Fruit fly (Drosophila melanogaster): ENCODE results near the gene sog.

Gene sog

dm6 chrX:15599697-15600096 lies 33.5 kb downstream of the sog start (continued):
- TF ChIP-seq tin (GFP tag; optimal IDR thresholded peaks at IDR 0.05) (peak; percentile 55), CG3281 (GFP tag; optimal IDR thresholded peaks at IDR 0.05) (peak; percentile 8), CG18476 (GFP tag; optimal IDR thresholded peaks at IDR 0.05) (no peak), CG3995 (GFP tag; optimal IDR thresholded peaks at IDR 0.05) (no peak), bigmax (GFP tag; optimal IDR thresholded peaks at IDR 0.05) (no peak), h (optimal IDR thresholded peaks at IDR 0.05) (no peak), slbo (GFP tag; IDR thresholded peaks at IDR 0.05) (peak; percentile 77), fd102C (GFP tag; optimal IDR thresholded peaks at IDR 0.05) (no peak), sd (tag; optimal IDR thresholded peaks at IDR 0.05) (no peak), MESR4 (GFP tag; optimal IDR thresholded peaks at IDR 0.05) (no peak), CG34422 (GFP tag; IDR thresholded peaks at IDR 0.05) (0 out of 3 replicates have a peak, but pooled peaks have one; percentile 24), gsb-n (tag; optimal IDR thresholded peaks at IDR 0.05) (no peak), maf-S (GFP tag; optimal IDR thresholded peaks at IDR 0.05) (peak; percentile 34), pan (optimal IDR thresholded peaks at IDR 0.05) (no peak), pan (GFP tag; optimal IDR thresholded peaks at IDR 0.05 in 1 of 2, IDR thresholded peaks at IDR 0.05 in 1 of 2) (peak in 1 of 2 experiments; percentile 82), Taf1 (GFP tag; IDR thresholded peaks at IDR 0.05) (no peak), Dip2 (GFP tag; IDR thresholded peaks at IDR 0.05) (no peak), CG12236 (GFP tag; optimal IDR thresholded peaks at IDR 0.05) (no peak), Dll (GFP tag; IDR thresholded peaks at IDR 0.05; ENCODE audit: partially characterized antibody) (no peak), pita (GFP tag; optimal IDR thresholded peaks at IDR 0.05) (no peak), gem (tag; optimal IDR thresholded peaks at IDR 0.05) (peak; percentile 78), CG4617 (GFP tag; optimal IDR thresholded peaks at IDR 0.05; ENCODE audit: borderline replicate concordance) (no peak), wdn (GFP tag; IDR thresholded peaks at IDR 0.05) (peak; percentile 35; the same call in 1 of the 2 replicates), CG8765 (GFP tag; IDR thresholded peaks at IDR 0.05) (no peak), H2.0 (GFP tag; IDR thresholded peaks at IDR 0.05) (peak; percentile 49; the same call in 1 of the 2 replicates), sisA (GFP tag; IDR thresholded peaks at IDR 0.05) (peak; percentile 61), Spps (tag; optimal IDR thresholded peaks at IDR 0.05) (no peak), CG6175 (GFP tag; IDR thresholded peaks at IDR 0.05) (0 out of 3 replicates have a peak, but pooled peaks have one; percentile 14), cad (GFP tag; optimal IDR thresholded peaks at IDR 0.05) (no peak), CG6254 (GFP tag; optimal IDR thresholded peaks at IDR 0.05) (no peak), CG4707 (GFP tag; optimal IDR thresholded peaks at IDR 0.05) (no peak), CG10462 (GFP tag; optimal IDR thresholded peaks at IDR 0.05) (no peak), pum (GFP tag; optimal IDR thresholded peaks at IDR 0.05) (peak; percentile 54), CG11560 (tag; IDR thresholded peaks at IDR 0.05) (peak; percentile 47; the same call in 1 of the 3 replicates), row (GFP tag; IDR thresholded peaks at IDR 0.05) (peak; percentile 67), klu (GFP tag; IDR thresholded peaks at IDR 0.05) (no peak), GATAe (GFP tag; conservative IDR thresholded peaks at IDR 0.05) (no peak), odd (GFP tag; optimal IDR thresholded peaks at IDR 0.05) (peak; percentile 26), trh (GFP tag; optimal IDR thresholded peaks at IDR 0.05) (no peak), CG9932 (GFP tag; IDR thresholded peaks at IDR 0.05) (peak; percentile 59), CG11093 (GFP tag; IDR thresholded peaks at IDR 0.05) (no peak), bbx (GFP tag; IDR thresholded peaks at IDR 0.05; ENCODE audit: partially characterized antibody) (no peak), crol (GFP tag; IDR thresholded peaks at IDR 0.05) (no peak), CG4360 (GFP tag; IDR thresholded peaks at IDR 0.05) (no peak), ro (GFP tag; IDR thresholded peaks at IDR 0.05) (peak; percentile 26; the same call in 1 of the 2 replicates), CG31224 (GFP tag; IDR thresholded peaks at IDR 0.05) (peak; percentile 58), CG4282 (GFP tag; optimal IDR thresholded peaks at IDR 0.05) (no peak), slp2 (GFP tag; optimal IDR thresholded peaks at IDR 0.05) (peak; percentile 49), CG7271 (tag; optimal IDR thresholded peaks at IDR 0.05) (no peak), Aef1 (GFP tag; IDR thresholded peaks at IDR 0.05) (peak; percentile 59), Kr (GFP tag; optimal IDR thresholded peaks at IDR 0.05) (no peak), BtbVII (GFP tag; optimal IDR thresholded peaks at IDR 0.05) (peak; percentile 29), Dip3 (GFP tag; optimal IDR thresholded peaks at IDR 0.05) (peak; percentile 23)
